Fruit fly (Drosophila melanogaster): Measurements from ENCODE around the gene His2Av.

His2Av gene

dm6 chr3R:26892764-26893163, 26.0 kb downstream of the His2Av start (continued):
- TF ChIP-seq twi (tag; optimal IDR thresholded peaks at IDR 0.05) (peak; percentile 18), CG12236 (GFP tag; optimal IDR thresholded peaks at IDR 0.05) (no peak), pros (GFP tag; optimal IDR thresholded peaks at IDR 0.05) (no peak), CG10654 (GFP tag; optimal IDR thresholded peaks at IDR 0.05) (no peak), CG12219 (GFP tag; optimal IDR thresholded peaks at IDR 0.05) (peak; percentile 45), dmrt11E (tag; optimal IDR thresholded peaks at IDR 0.05) (peak; percentile 33), Rx (GFP tag; IDR thresholded peaks at IDR 0.05) (peak; percentile 14; the same call in 1 of the 2 replicates), sug (tag; optimal IDR thresholded peaks at IDR 0.05) (no peak), MBD-R2 (GFP tag; IDR thresholded peaks at IDR 0.05) (no peak), en (GFP tag; optimal IDR thresholded peaks at IDR 0.05) (peak; percentile 11), CG13424 (tag; optimal IDR thresholded peaks at IDR 0.05) (peak; percentile 45), CG6813 (GFP tag; optimal IDR thresholded peaks at IDR 0.05) (no peak), CG10209 (GFP tag; optimal IDR thresholded peaks at IDR 0.05) (peak; percentile 13), Dip3 (GFP tag; optimal IDR thresholded peaks at IDR 0.05) (no peak), CG6272 (GFP tag; IDR thresholded peaks at IDR 0.05) (no peak), NFAT (GFP tag; IDR thresholded peaks at IDR 0.05) (no peak), CG12769 (tag; optimal IDR thresholded peaks at IDR 0.05) (peak; percentile 9), Drgx (GFP tag; IDR thresholded peaks at IDR 0.05) (0 out of 2 replicates have a peak, but pooled peaks have one; percentile 42), bowl (GFP tag; IDR thresholded peaks at IDR 0.05) (no peak), stc (GFP tag; IDR thresholded peaks at IDR 0.05) (peak; percentile 37; the same call in 1 of the 2 replicates), aop (GFP tag; IDR thresholded peaks at IDR 0.05) (no peak), wor (GFP tag; IDR thresholded peaks at IDR 0.05) (no peak), lilli (GFP tag; optimal IDR thresholded peaks at IDR 0.05) (peak; percentile 17), Vsx1 (GFP tag; optimal IDR thresholded peaks at IDR 0.05) (peak; percentile 49), CG8290 (GFP tag; optimal IDR thresholded peaks at IDR 0.05) (no peak), CG8290 (tag; optimal IDR thresholded peaks at IDR 0.05) (peak in 1 of 2 experiments; percentile 41), Abd-B (GFP tag; optimal IDR thresholded peaks at IDR 0.05) (no peak), sd (tag; optimal IDR thresholded peaks at IDR 0.05) (no peak), cg (GFP tag; optimal IDR thresholded peaks at IDR 0.05) (peak; percentile 9), CG2116 (GFP tag; optimal IDR thresholded peaks at IDR 0.05) (no peak)

dm6 chr3R:26893621-26894316, 27.0 kb downstream of the His2Av start:
- TF ChIP-seq ATbp (GFP tag; optimal IDR thresholded peaks at IDR 0.05) (no peak), CHES-1-like (GFP tag; optimal IDR thresholded peaks at IDR 0.05) (no peak)

dm6 chr3R:26896260-26896659, 29.5 kb downstream of the His2Av start:
- TF ChIP-seq wek (GFP tag; optimal IDR thresholded peaks at IDR 0.05) = no peak
- TF ChIP-seq CG12744 (GFP tag; optimal IDR thresholded peaks at IDR 0.05) = no peak
- TF ChIP-seq fu2 (GFP tag; optimal IDR thresholded peaks at IDR 0.05) = no peak
- TF ChIP-seq z (GFP tag; IDR thresholded peaks at IDR 0.05) = no peak
- no peak for TF ChIP-seq gcm2 (GFP tag; optimal IDR thresholded peaks at IDR 0.05)
- no peak for TF ChIP-seq BEAF-32 (GFP tag; optimal IDR thresholded peaks at IDR 0.05)
- TF ChIP-seq tgo (GFP tag; IDR thresholded peaks at IDR 0.05) = no peak
- no peak for TF ChIP-seq unc-4 (GFP tag; IDR thresholded peaks at IDR 0.05; ENCODE audit: partially characterized antibody)
- no peak for TF ChIP-seq Asciz (GFP tag; optimal IDR thresholded peaks at IDR 0.05)
- TF ChIP-seq Pdp1 (GFP tag; optimal IDR thresholded peaks at IDR 0.05) = peak in 1 of 2 experiments; percentile 61
- no peak for TF ChIP-seq Camta (GFP tag; optimal IDR thresholded peaks at IDR 0.05)
- TF ChIP-seq zen (tag; optimal IDR thresholded peaks at IDR 0.05) = no peak
- TF ChIP-seq toy (GFP tag; IDR thresholded peaks at IDR 0.05) = 0 out of 2 replicates have a peak, but pooled peaks have one; percentile 13
- TF ChIP-seq chinmo (GFP tag; IDR thresholded peaks at IDR 0.05; ENCODE audit: partially characterized antibody) = no peak
- TF ChIP-seq CG1647 (GFP tag; optimal IDR thresholded peaks at IDR 0.05) = no peak
- no peak for TF ChIP-seq slp2 (GFP tag; optimal IDR thresholded peaks at IDR 0.05)
- TF ChIP-seq CG11085 (GFP tag; IDR thresholded peaks at IDR 0.05) = no peak
- no peak for TF ChIP-seq dysf (GFP tag; IDR thresholded peaks at IDR 0.05)
